Worm (Caenorhabditis elegans): ENCODE results near the gene pkg-2.

pkg-2 gene

DNA sequence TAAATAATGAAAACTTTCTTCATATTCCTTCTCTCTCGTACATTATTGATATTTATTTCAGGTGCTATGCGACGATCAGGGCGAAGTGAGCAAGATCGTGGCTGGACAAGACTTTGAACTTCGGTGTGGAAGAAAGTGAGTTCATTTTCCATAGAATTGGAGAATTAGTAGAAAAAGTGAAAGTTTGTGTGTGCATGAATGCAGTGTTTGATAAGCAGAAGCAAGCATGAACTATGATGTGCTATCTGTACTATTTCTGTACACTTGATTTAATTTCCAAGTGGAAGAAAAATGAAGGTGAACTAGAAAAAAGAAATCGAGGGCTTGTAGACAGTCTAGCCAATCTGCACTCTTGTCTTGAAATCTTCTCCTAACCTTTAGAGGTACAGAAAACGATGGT, 11.3 kb downstream of the pkg-2 start:
- TF ChIP-seq pha-4 (tag; optimal IDR thresholded peaks at IDR 0.05), result peak; percentile 10
- peak; percentile 74 for TF ChIP-seq pqm-1 (tag; optimal IDR thresholded peaks at IDR 0.05)
- TF ChIP-seq fos-1 (tag; optimal IDR thresholded peaks at IDR 0.05), result no peak
- peak; percentile 92 for TF ChIP-seq elt-2 (tag; optimal IDR thresholded peaks at IDR 0.05)
- no peak for TF ChIP-seq snpc-4 (tag; optimal IDR thresholded peaks at IDR 0.05)

DNA sequence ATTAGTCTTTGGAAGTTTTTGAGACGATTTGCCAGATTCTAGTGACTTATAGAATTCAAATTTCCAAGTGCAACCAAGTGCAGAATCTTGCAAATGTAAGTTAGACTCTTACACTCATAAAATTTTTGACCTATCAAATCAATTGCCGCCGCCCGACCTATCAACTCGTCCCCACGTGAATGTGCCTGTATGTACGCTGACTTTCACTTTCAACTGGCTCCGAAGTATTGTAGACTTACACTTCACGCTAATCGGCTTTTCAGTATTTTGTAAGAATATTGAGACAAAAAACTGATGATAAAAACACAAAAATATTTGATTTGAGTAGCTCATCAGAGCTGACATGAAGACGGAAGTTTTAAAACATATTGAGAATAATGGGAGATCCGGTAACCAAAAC, 12.1 kb downstream of the pkg-2 start:
- TF ChIP-seq lin-39 (tag; optimal IDR thresholded peaks at IDR 0.05), result no peak
- TF ChIP-seq snpc-4 (tag; optimal IDR thresholded peaks at IDR 0.05), result no peak
- no peak for TF ChIP-seq ama-1 (optimal IDR thresholded peaks at IDR 0.05)
- peak; percentile 80 for TF ChIP-seq elt-2 (tag; optimal IDR thresholded peaks at IDR 0.05)
- TF ChIP-seq hmg-11 (tag; optimal IDR thresholded peaks at IDR 0.05), result no peak
- TF ChIP-seq egl-5 (tag; optimal IDR thresholded peaks at IDR 0.05), result no peak
- peak; percentile 70 for TF ChIP-seq nfya-1 (tag; optimal IDR thresholded peaks at IDR 0.05; ENCODE audit: insufficient read depth)
- no peak for TF ChIP-seq ceh-28 (tag; optimal IDR thresholded peaks at IDR 0.05)
- peak; percentile 62 for TF ChIP-seq pqm-1 (tag; optimal IDR thresholded peaks at IDR 0.05)

DNA sequence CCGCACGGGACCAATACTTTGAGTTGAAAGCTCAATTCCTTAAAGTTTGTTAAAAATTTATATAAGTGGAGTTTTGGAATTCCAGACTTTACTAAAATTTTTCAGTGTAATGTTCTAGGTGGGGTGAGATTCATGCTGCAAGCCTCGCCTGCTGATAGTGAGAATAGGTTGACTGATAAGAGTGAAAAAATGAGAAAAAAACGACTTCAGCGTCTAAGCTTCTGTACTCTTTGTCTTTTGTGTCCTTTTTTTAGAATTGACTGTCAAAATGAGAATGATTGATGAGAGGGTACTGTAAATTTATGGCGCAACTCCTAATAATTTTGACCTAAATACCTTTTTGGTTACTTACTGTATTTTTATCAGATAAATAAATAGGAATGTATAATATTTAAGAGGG, 13.5 kb downstream of the pkg-2 start:
- peak; percentile 8 for TF ChIP-seq pha-4 (tag; optimal IDR thresholded peaks at IDR 0.05)
- TF ChIP-seq fkh-2 (tag; optimal IDR thresholded peaks at IDR 0.05), result no peak
- TF ChIP-seq nhr-67 (tag; optimal IDR thresholded peaks at IDR 0.05), result no peak
- peak; percentile 25 for TF ChIP-seq egl-27 (tag; optimal IDR thresholded peaks at IDR 0.05)
- no peak for TF ChIP-seq eor-1 (tag; optimal IDR thresholded peaks at IDR 0.05)
- no peak for TF ChIP-seq ama-1 (optimal IDR thresholded peaks at IDR 0.05)
- no peak for TF ChIP-seq egl-5 (tag; optimal IDR thresholded peaks at IDR 0.05)
- TF ChIP-seq ceh-28 (tag; optimal IDR thresholded peaks at IDR 0.05), result no peak
- no peak for TF ChIP-seq unc-39 (tag; optimal IDR thresholded peaks at IDR 0.05)
- no peak for TF ChIP-seq snpc-4 (tag; optimal IDR thresholded peaks at IDR 0.05)
- TF ChIP-seq pqm-1 (tag; optimal IDR thresholded peaks at IDR 0.05), result peak; percentile 43
- no peak for TF ChIP-seq elt-3 (tag; optimal IDR thresholded peaks at IDR 0.05)
- TF ChIP-seq elt-1 (tag; optimal IDR thresholded peaks at IDR 0.05), result no peak
- no peak for TF ChIP-seq nhr-77 (tag; optimal IDR thresholded peaks at IDR 0.05)
- no peak for TF ChIP-seq lsy-12 (tag; optimal IDR thresholded peaks at IDR 0.05)
- no peak for TF ChIP-seq sea-2 (GFP tag; optimal IDR thresholded peaks at IDR 0.05)
- TF ChIP-seq elt-2 (tag; optimal IDR thresholded peaks at IDR 0.05), result peak; percentile 77
- TF ChIP-seq nfya-1 (tag; optimal IDR thresholded peaks at IDR 0.05; ENCODE audit: insufficient read depth), result no peak
- no peak for TF ChIP-seq jun-1 (tag; optimal IDR thresholded peaks at IDR 0.05)
- no peak for TF ChIP-seq nhr-28 (tag; optimal IDR thresholded peaks at IDR 0.05)
- TF ChIP-seq aly-2 (tag; optimal IDR thresholded peaks at IDR 0.05), result no peak
- TF ChIP-seq nhr-12 (tag; optimal IDR thresholded peaks at IDR 0.05), result no peak
- TF ChIP-seq ztf-11 (tag; optimal IDR thresholded peaks at IDR 0.05), result no peak
- no peak for TF ChIP-seq mml-1 (tag; optimal IDR thresholded peaks at IDR 0.05)
- no peak for TF ChIP-seq nhr-23 (tag; optimal IDR thresholded peaks at IDR 0.05)
- TF ChIP-seq unc-62 (GFP tag; optimal IDR thresholded peaks at IDR 0.05), result no peak
- TF ChIP-seq zag-1 (tag; optimal IDR thresholded peaks at IDR 0.05), result no peak
- TF ChIP-seq mdl-1 (tag; optimal IDR thresholded peaks at IDR 0.05), result no peak
- no peak for TF ChIP-seq hmg-11 (tag; optimal IDR thresholded peaks at IDR 0.05)
- TF ChIP-seq ceh-16 (tag; optimal IDR thresholded peaks at IDR 0.05), result no peak

DNA sequence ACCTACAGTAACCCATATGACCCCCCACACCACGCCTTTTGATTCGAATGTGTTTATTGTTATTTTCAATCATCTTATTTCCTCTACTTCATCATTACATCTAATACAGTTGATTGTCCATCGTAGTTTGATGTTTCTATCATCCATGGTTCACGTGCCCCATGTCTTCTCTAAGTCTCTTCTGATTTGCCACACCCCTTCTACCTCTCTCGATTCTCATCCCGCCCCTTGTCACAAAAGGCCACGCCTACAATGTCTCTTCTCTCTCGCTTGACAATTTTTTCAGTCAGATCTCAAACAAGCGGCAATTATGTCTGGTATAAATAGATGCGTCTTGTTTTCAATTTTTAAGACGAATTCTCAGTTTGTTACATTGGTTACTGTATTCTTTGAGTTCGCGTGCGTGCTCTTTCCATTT, 14.3 kb downstream of the pkg-2 start:
- no peak for TF ChIP-seq R02D3.7 (tag; optimal IDR thresholded peaks at IDR 0.05)
- TF ChIP-seq ceh-82 (tag; optimal IDR thresholded peaks at IDR 0.05), result no peak
- no peak for TF ChIP-seq tbx-2 (tag; optimal IDR thresholded peaks at IDR 0.05)
- TF ChIP-seq elt-3 (tag; optimal IDR thresholded peaks at IDR 0.05), result peak in 1 of 3 experiments; percentile 6
- no peak for TF ChIP-seq lin-15B (tag; optimal IDR thresholded peaks at IDR 0.05)
- TF ChIP-seq sea-2 (GFP tag; optimal IDR thresholded peaks at IDR 0.05), result no peak
- no peak for TF ChIP-seq fos-1 (tag; optimal IDR thresholded peaks at IDR 0.05)
- no peak for TF ChIP-seq nhr-12 (tag; optimal IDR thresholded peaks at IDR 0.05)
- no peak for TF ChIP-seq hmg-11 (tag; optimal IDR thresholded peaks at IDR 0.05)
- no peak for TF ChIP-seq egl-27 (tag; optimal IDR thresholded peaks at IDR 0.05)
- no peak for TF ChIP-seq ceh-16 (tag; optimal IDR thresholded peaks at IDR 0.05)
- no peak for TF ChIP-seq nhr-67 (tag; optimal IDR thresholded peaks at IDR 0.05)
- TF ChIP-seq nhr-25 (tag; optimal IDR thresholded peaks at IDR 0.05), result peak; percentile 71
- TF ChIP-seq ztf-11 (tag; optimal IDR thresholded peaks at IDR 0.05), result no peak
- no peak for TF ChIP-seq unc-39 (tag; optimal IDR thresholded peaks at IDR 0.05)
- TF ChIP-seq elt-2 (tag; optimal IDR thresholded peaks at IDR 0.05), result peak; percentile 78
- no peak for TF ChIP-seq pha-4 (tag; optimal IDR thresholded peaks at IDR 0.05)
- TF ChIP-seq jun-1 (tag; optimal IDR thresholded peaks at IDR 0.05), result no peak
- no peak for TF ChIP-seq nhr-28 (tag; optimal IDR thresholded peaks at IDR 0.05)
- TF ChIP-seq pqm-1 (tag; optimal IDR thresholded peaks at IDR 0.05), result peak; percentile 53
- no peak for TF ChIP-seq zag-1 (tag; optimal IDR thresholded peaks at IDR 0.05)
- TF ChIP-seq ama-1 (optimal IDR thresholded peaks at IDR 0.05), result peak; percentile 51
- no peak for TF ChIP-seq snpc-4 (tag; optimal IDR thresholded peaks at IDR 0.05)
- no peak for TF ChIP-seq eor-1 (tag; optimal IDR thresholded peaks at IDR 0.05)
- TF ChIP-seq egl-5 (tag; optimal IDR thresholded peaks at IDR 0.05), result no peak
- peak; percentile 32 for TF ChIP-seq lsy-12 (tag; optimal IDR thresholded peaks at IDR 0.05)
- no peak for TF ChIP-seq unc-62 (GFP tag; optimal IDR thresholded peaks at IDR 0.05)
- TF ChIP-seq nhr-237 (tag; optimal IDR thresholded peaks at IDR 0.05), result no peak
- TF ChIP-seq daf-12 (tag; optimal IDR thresholded peaks at IDR 0.05), result no peak
- peak; percentile 23 for TF ChIP-seq skn-1 (tag; optimal IDR thresholded peaks at IDR 0.05)
- no peak for TF ChIP-seq nhr-77 (tag; optimal IDR thresholded peaks at IDR 0.05)
- peak; percentile 73 for TF ChIP-seq nfya-1 (tag; optimal IDR thresholded peaks at IDR 0.05; ENCODE audit: insufficient read depth)
- no peak for TF ChIP-seq nhr-11 (tag; optimal IDR thresholded peaks at IDR 0.05)
- peak; percentile 69 for TF ChIP-seq mdl-1 (tag; optimal IDR thresholded peaks at IDR 0.05)
- TF ChIP-seq mml-1 (tag; optimal IDR thresholded peaks at IDR 0.05), result peak; percentile 54
- TF ChIP-seq fkh-2 (tag; optimal IDR thresholded peaks at IDR 0.05), result no peak
- TF ChIP-seq ceh-9 (tag; optimal IDR thresholded peaks at IDR 0.05), result no peak
- TF ChIP-seq nhr-23 (tag; optimal IDR thresholded peaks at IDR 0.05), result peak; percentile 63
- TF ChIP-seq ceh-28 (tag; optimal IDR thresholded peaks at IDR 0.05), result peak; percentile 42
- TF ChIP-seq elt-1 (tag; optimal IDR thresholded peaks at IDR 0.05), result no peak
